Worm (Caenorhabditis elegans) whole organism, L3 larva: ENCODE results near the gene E02H4.8.
A peak's percentile ranks its signal among the peaks of the same experiment; 100 is the strongest.

ENCODE experiments used
- R02D3.7 ChIP-seq: fragments of 150-350 bp; optimal IDR thresholded peaks from 2 replicates; lab custom pipeline; 2014; ENCODE audit warnings: missing biosample characterization, missing genetic modification characterization
- ZK546.5 ChIP-seq: sonication (generic microtip); optimal IDR thresholded peaks from 2 replicates; lab custom pipeline; 2017; ENCODE audit warnings: missing biosample characterization, missing genetic modification characterization
- aly-2 ChIP-seq: fragments of 150-350 bp; optimal IDR thresholded peaks from 2 replicates; lab custom pipeline; 2014; ENCODE audit warnings: missing biosample characterization, missing genetic modification characterization
- ama-1 ChIP-seq: fragments of 150-350 bp; optimal IDR thresholded peaks from 2 replicates; lab custom pipeline; 2018
- ceh-28 ChIP-seq: fragments of 150-350 bp; optimal IDR thresholded peaks from 2 replicates; lab custom pipeline; 2014; ENCODE audit warnings: missing biosample characterization, missing genetic modification reagents, missing genetic modification characterization
- ceh-82 ChIP-seq: fragments of 150-350 bp; optimal IDR thresholded peaks from 2 replicates; lab custom pipeline; 2014; ENCODE audit warnings: missing biosample characterization, missing genetic modification characterization
- elt-2 ChIP-seq: sonication (generic microtip); optimal IDR thresholded peaks from 2 replicates; lab custom pipeline; 2016; ENCODE audit warnings: missing genetic modification reagents, mild to moderate bottlenecking, missing genetic modification characterization, missing compliant biosample characterization
- eor-1 ChIP-seq, 2 experiments: fragments of 150-350 bp; optimal IDR thresholded peaks; 2 replicates each; lab custom pipeline; 2014 to 2018; ENCODE audit warnings: missing biosample characterization in 2 of 2, missing genetic modification characterization in 2 of 2
- fkh-2 ChIP-seq: fragments of 150-350 bp; optimal IDR thresholded peaks from 2 replicates; lab custom pipeline; 2014; ENCODE audit warnings: missing biosample characterization, missing genetic modification reagents, missing genetic modification characterization
- fos-1 ChIP-seq: fragments of 150-350 bp; optimal IDR thresholded peaks from 2 replicates; lab custom pipeline; 2014; ENCODE audit warnings: missing biosample characterization, missing genetic modification characterization
- hmg-11 ChIP-seq: sonication (generic microtip); optimal IDR thresholded peaks from 2 replicates; lab custom pipeline; 2016; ENCODE audit warnings: missing genetic modification characterization, missing compliant biosample characterization
- jun-1 ChIP-seq: fragments of 150-350 bp; optimal IDR thresholded peaks from 2 replicates; lab custom pipeline; 2014; ENCODE audit warnings: missing biosample characterization, missing genetic modification reagents, missing genetic modification characterization
- lin-15B ChIP-seq: fragments of 150-350 bp; optimal IDR thresholded peaks from 2 replicates; lab custom pipeline; 2014; ENCODE audit warnings: missing biosample characterization, missing genetic modification characterization
- mml-1 ChIP-seq: fragments of 150-350 bp; sonication (generic microtip); optimal IDR thresholded peaks from 3 replicates; lab custom pipeline; 2014; ENCODE audit warnings: missing biosample characterization, missing genetic modification characterization
- nhr-11 ChIP-seq: fragments of 150-350 bp; optimal IDR thresholded peaks from 2 replicates; lab custom pipeline; 2014; ENCODE audit warnings: missing biosample characterization, missing genetic modification characterization
- nhr-12 ChIP-seq: fragments of 150-350 bp; optimal IDR thresholded peaks from 2 replicates; lab custom pipeline; 2014; ENCODE audit warnings: missing biosample characterization, missing genetic modification characterization
- nhr-25 ChIP-seq: sonication (generic microtip); optimal IDR thresholded peaks from 2 replicates; lab custom pipeline; 2017; ENCODE audit warnings: missing biosample characterization, missing genetic modification characterization
- nhr-28 ChIP-seq: fragments of 150-350 bp; optimal IDR thresholded peaks from 2 replicates; lab custom pipeline; 2014; ENCODE audit warnings: missing biosample characterization, missing genetic modification characterization
- nhr-43 ChIP-seq: sonication (generic microtip); optimal IDR thresholded peaks from 2 replicates; lab custom pipeline; 2016; ENCODE audit warnings: mild to moderate bottlenecking, missing genetic modification characterization, missing compliant biosample characterization; ENCODE audit not compliant: poor library complexity, severe bottlenecking
- nhr-67 ChIP-seq: fragments of 150-350 bp; optimal IDR thresholded peaks from 2 replicates; lab custom pipeline; 2014; ENCODE audit warnings: missing biosample characterization, missing genetic modification characterization
- nhr-76 ChIP-seq: fragments of 150-350 bp; sonication (generic microtip); optimal IDR thresholded peaks from 5 replicates; lab custom pipeline; 2014; ENCODE audit warnings: missing biosample characterization, missing genetic modification characterization
- nhr-77 ChIP-seq: fragments of 150-350 bp; optimal IDR thresholded peaks from 2 replicates; lab custom pipeline; 2014; ENCODE audit warnings: missing biosample characterization, missing genetic modification characterization
- pha-4 ChIP-seq: fragments of 150-350 bp; optimal IDR thresholded peaks from 2 replicates; lab custom pipeline; 2014; ENCODE audit warnings: missing biosample characterization, missing genetic modification reagents, missing genetic modification characterization
- pqm-1 ChIP-seq: fragments of 150-350 bp; optimal IDR thresholded peaks from 2 replicates; lab custom pipeline; 2017; ENCODE audit warnings: missing biosample characterization, missing genetic modification characterization, inconsistent platforms
- sea-2 ChIP-seq: fragments of 150-350 bp; sonication (generic microtip); optimal IDR thresholded peaks from 4 replicates; lab custom pipeline; 2014; ENCODE audit warnings: missing biosample characterization, missing genetic modification reagents, missing genetic modification characterization
- skn-1 ChIP-seq: fragments of 150-350 bp; optimal IDR thresholded peaks from 2 replicates; lab custom pipeline; 2014; ENCODE audit warnings: missing biosample characterization, missing genetic modification characterization
- snpc-4 ChIP-seq: fragments of 150-350 bp; optimal IDR thresholded peaks from 2 replicates; lab custom pipeline; 2014; ENCODE audit warnings: missing biosample characterization, missing genetic modification characterization
- tbx-2 ChIP-seq: sonication (generic microtip); optimal IDR thresholded peaks from 2 replicates; lab custom pipeline; 2016; ENCODE audit warnings: mild to moderate bottlenecking, missing genetic modification characterization, missing compliant biosample characterization
- unc-62 ChIP-seq: fragments of 150-350 bp; sonication (generic microtip); optimal IDR thresholded peaks from 4 replicates; lab custom pipeline; 2014; ENCODE audit warnings: missing biosample characterization, missing genetic modification reagents, missing genetic modification characterization
- ztf-11 ChIP-seq: fragments of 150-350 bp; optimal IDR thresholded peaks from 2 replicates; lab custom pipeline; 2014; ENCODE audit warnings: missing biosample characterization, missing genetic modification characterization

Gene E02H4.8

DNA sequence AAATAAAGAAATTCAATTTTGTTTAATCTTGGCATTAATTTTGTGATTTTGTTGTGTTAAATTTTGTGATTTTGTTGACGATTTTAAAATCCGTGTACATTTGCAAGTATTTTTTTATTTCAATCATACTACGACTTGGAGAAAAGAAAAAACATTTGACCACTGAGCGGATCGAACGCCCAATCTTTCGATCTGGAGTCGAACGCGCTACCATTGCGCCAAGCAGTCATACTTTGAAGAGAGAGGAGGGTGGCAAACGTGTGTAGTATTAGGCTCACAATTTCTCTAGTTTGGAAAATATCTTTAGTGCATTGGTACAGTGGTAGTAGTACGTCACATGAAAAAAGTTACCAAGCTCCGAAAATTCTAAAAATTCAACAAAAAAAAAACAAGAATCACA lies 34.6 kb downstream of the E02H4.8 start:
- TF ChIP-seq unc-62 (GFP tag; lab: Kevin White, UChicago) (no peak), eor-1 (tag; optimal IDR thresholded peaks at IDR 0.05; lab: Kevin White, UChicago) (no peak), hmg-11 (tag; lab: Kevin White, UChicago) (peak; percentile 58), fos-1 (no peak), skn-1 (tag; lab: Kevin White, UChicago) (no peak), aly-2 (tag; lab: Kevin White, UChicago) (no peak), ceh-28 (tag; lab: Kevin White, UChicago) (no peak), nhr-43 (tag; lab: Kevin White, UChicago) (peak; percentile 58), nhr-67 (tag; lab: Kevin White, UChicago) (no peak), ztf-11 (no peak), jun-1 (no peak), lin-15B (tag; lab: Kevin White, UChicago) (no peak), elt-2 (tag; lab: Kevin White, UChicago) (peak; percentile 18)

DNA sequence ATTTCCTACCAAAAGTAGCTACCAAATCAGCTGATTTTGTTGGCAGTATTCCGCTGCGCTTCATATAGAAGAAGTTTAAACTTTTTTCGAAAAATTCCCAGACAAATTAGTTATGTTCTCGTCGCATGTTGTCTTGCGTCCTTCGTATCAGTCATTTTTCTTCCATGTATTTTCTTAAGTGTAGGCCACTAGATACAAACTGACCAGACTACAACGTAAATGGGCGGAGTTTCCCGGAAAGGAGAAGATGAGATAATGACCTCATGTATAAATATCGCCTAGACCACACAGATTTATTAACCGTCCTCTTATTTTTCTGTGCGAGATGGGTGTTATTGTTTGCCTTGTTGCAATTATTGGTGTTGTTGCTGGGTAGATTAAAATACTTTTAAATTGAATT lies 38.1 kb downstream of the E02H4.8 start, which contains the start of gene cyp-13B2:
Gene cyp-13B2 (plus strand): TSS at position 301 of the 400 bp plus-strand sequence.
- TF ChIP-seq ceh-82 (tag; lab: Kevin White, UChicago): no peak
- no peak for TF ChIP-seq nhr-76 (tag; lab: Kevin White, UChicago)
- no peak for TF ChIP-seq tbx-2 (tag; lab: Kevin White, UChicago)
- no peak for TF ChIP-seq nhr-67 (tag; lab: Kevin White, UChicago)
- TF ChIP-seq nhr-25: no peak
- no peak for TF ChIP-seq nhr-12 (tag; lab: Kevin White, UChicago)
- TF ChIP-seq, all 47 proteins: peak for 0

DNA sequence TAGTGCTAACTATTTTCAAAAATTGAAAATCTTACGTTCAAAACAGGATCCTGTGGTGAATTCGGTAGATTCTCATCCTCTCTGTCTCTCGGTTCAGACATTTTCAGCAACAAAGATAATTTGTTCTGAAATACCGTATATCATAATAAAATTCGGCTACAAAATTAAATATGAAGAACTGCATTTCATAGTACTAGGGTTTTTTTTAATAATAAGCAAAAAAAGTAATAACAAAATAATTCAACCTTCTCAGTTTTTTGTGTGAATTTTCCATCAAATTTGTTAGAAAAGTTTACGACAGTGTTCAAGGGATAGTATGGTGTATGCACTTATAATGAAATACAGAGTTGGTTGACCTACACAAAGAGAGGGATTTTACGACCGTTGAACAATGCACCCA lies 40.2 kb downstream of the E02H4.8 start, which contains the start of gene K06G5.3:
Gene K06G5.3 (minus strand): TSS at position 101 of the 400 bp plus-strand sequence.
- no peak for TF ChIP-seq ceh-82 (tag; lab: Kevin White, UChicago)
- TF ChIP-seq nhr-77 (tag; lab: Kevin White, UChicago): no peak
- TF ChIP-seq aly-2 (tag; lab: Kevin White, UChicago): no peak
- TF ChIP-seq pha-4: no peak
- no peak for TF ChIP-seq ZK546.5 (tag; lab: Kevin White, UChicago)
- TF ChIP-seq nhr-28 (tag; lab: Kevin White, UChicago): no peak
- no peak for TF ChIP-seq pqm-1 (tag; lab: Kevin White, UChicago)
- no peak for TF ChIP-seq nhr-11 (tag; lab: Kevin White, UChicago)
- no peak for TF ChIP-seq sea-2 (GFP tag; lab: Kevin White, UChicago)
- TF ChIP-seq ama-1 (lab: Kevin White, UChicago): no peak
- no peak for TF ChIP-seq ceh-28 (tag; lab: Kevin White, UChicago)
- TF ChIP-seq nhr-76 (tag; lab: Kevin White, UChicago): no peak
- no peak for TF ChIP-seq fkh-2 (tag; lab: Kevin White, UChicago)
- TF ChIP-seq skn-1 (tag; lab: Kevin White, UChicago): no peak

DNA sequence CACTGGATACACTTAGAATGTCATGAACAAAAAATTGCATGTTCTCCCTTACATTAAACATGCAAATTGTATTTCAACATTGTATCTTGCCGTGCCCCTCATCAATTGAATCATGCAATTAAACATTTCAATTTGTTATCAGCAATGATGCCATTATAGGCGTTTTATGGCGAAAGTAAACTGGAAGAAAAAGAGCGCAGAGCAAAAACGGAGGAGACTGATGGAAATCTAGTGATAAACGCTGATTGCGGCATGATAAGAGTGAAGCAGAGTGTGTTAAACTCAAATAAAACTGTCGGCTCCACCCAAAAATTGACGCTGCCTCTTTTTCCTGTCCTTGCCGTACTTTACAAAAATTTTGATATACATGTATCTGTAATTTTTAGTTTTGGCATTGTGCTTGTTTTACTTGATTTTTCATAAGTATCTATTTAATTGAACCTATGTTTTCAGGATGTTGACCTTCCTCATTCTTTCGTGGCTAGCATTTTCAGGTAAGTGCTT lies 48.8 kb downstream of the E02H4.8 start, which contains the start of gene K06G5.1:
Gene K06G5.1 (plus strand): TSS at position 454 of the 504 bp plus-strand sequence.
- no peak for TF ChIP-seq snpc-4
- peak; percentile 64 for TF ChIP-seq pha-4
- TF ChIP-seq skn-1 (tag; lab: Kevin White, UChicago): no peak
- TF ChIP-seq R02D3.7 (tag; lab: Kevin White, UChicago): no peak
- TF ChIP-seq jun-1: peak; percentile 72
- TF ChIP-seq elt-2 (tag; lab: Kevin White, UChicago): peak; percentile 99
- peak; percentile 99 for TF ChIP-seq pqm-1 (tag; lab: Kevin White, UChicago)

DNA sequence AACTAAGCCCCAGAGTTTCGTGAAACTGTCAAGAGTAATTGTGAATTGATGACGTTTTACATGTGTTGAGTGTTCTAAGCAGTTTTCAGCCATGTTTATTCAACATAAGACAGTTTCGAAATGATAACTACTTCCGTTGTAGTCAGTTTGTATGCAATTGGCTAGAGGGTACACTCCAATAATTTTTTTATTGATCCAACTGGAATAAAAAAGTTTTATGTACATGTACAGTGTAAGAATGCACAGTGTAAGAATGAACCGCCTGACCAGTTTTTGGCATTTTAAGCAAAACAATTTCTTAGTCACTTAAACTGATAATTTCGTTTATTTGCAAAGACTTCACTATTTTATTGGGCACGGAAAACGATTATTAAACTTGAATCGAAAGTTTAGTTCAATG lies 50.1 kb downstream of the E02H4.8 start:
- TF ChIP-seq mml-1 (tag; lab: Kevin White, UChicago): no peak
- TF ChIP-seq elt-2 (tag; lab: Kevin White, UChicago): peak; percentile 47
